Worm (Caenorhabditis elegans) whole organism, early embryonic: Measurements from ENCODE around the gene max-2.
"Not testable (repeated sequence)": the region's sequence is repeated elsewhere in the genome, so short reads cannot be mapped to it uniquely, and the experiment has no call there.

Experiments used
- B0310.2 ChIP-seq: sonication (generic microtip); optimal IDR thresholded peaks from 2 replicates; lab custom pipeline; 2016; ENCODE audit warnings: mild to moderate bottlenecking, missing genetic modification characterization, missing compliant biosample characterization
- F13C5.2 ChIP-seq: sonication (generic microtip); optimal IDR thresholded peaks from 2 replicates; lab custom pipeline; 2017; ENCODE audit warnings: mild to moderate bottlenecking, missing genetic modification characterization, inconsistent platforms, missing compliant biosample characterization
- aly-1 ChIP-seq: sonication (generic microtip); optimal IDR thresholded peaks from 2 replicates; lab custom pipeline; 2016; ENCODE audit warnings: missing genetic modification characterization, missing compliant biosample characterization
- ama-1 ChIP-seq: fragments of 150-350 bp; optimal IDR thresholded peaks from 2 replicates; lab custom pipeline; 2014
- ceh-13 ChIP-seq: fragments of 200-800 bp; sonication (Bioruptor generic); optimal IDR thresholded peaks from 2 replicates; lab custom pipeline; 2018; ENCODE audit warnings: mild to moderate bottlenecking, missing genetic modification characterization, missing compliant biosample characterization
- ceh-36 ChIP-seq: sonication (generic microtip); optimal IDR thresholded peaks from 2 replicates; lab custom pipeline; 2016; ENCODE audit warnings: missing genetic modification characterization, inconsistent platforms, missing compliant biosample characterization
- ets-7 ChIP-seq: sonication (generic microtip); optimal IDR thresholded peaks from 2 replicates; lab custom pipeline; 2016; ENCODE audit warnings: missing genotype, missing genetic modification characterization, missing compliant biosample characterization
- flt-1 ChIP-seq: fragments of 200-800 bp; sonication (Bioruptor generic); IDR thresholded peaks from 2 replicates; pipeline ENCODE4 v1.3.6; 2022; ENCODE audit warnings: missing genetic modification characterization, missing compliant biosample characterization
- hmbx-1 ChIP-seq: sonication (generic microtip); optimal IDR thresholded peaks from 2 replicates; lab custom pipeline; 2016; ENCODE audit warnings: mild to moderate bottlenecking, missing genetic modification characterization, missing compliant biosample characterization
- hmg-4 ChIP-seq: fragments of 200-800 bp; sonication (Bioruptor generic); optimal IDR thresholded peaks from 2 replicates; lab custom pipeline; 2018; ENCODE audit warnings: mild to moderate bottlenecking, missing genetic modification characterization, missing compliant biosample characterization
- hnd-1 ChIP-seq: sonication (generic microtip); optimal IDR thresholded peaks from 2 replicates; lab custom pipeline; 2016; ENCODE audit warnings: missing genetic modification characterization, missing compliant biosample characterization
- pes-1 ChIP-seq: fragments of 200-800 bp; sonication (Bioruptor generic); IDR thresholded peaks from 2 replicates; pipeline ENCODE4 v1.3.6; 2022; ENCODE audit warnings: missing genetic modification reagents, missing genetic modification characterization, missing compliant biosample characterization
- scrt-1 ChIP-seq: fragments of 200-800 bp; sonication (Bioruptor generic); IDR thresholded peaks from 2 replicates; pipeline ENCODE4 v1.3.6; 2022; ENCODE audit warnings: missing genetic modification characterization, missing compliant biosample characterization
- sea-1 ChIP-seq: fragments of 200-800 bp; sonication (Bioruptor generic); conservative IDR thresholded peaks from 2 replicates; pipeline ENCODE4 v1.3.6; 2022; ENCODE audit warnings: missing genetic modification characterization, missing compliant biosample characterization
- tbx-11 ChIP-seq: fragments of 200-800 bp; sonication (Bioruptor generic); IDR thresholded peaks from 2 replicates; pipeline ENCODE4 v1.3.6; 2022; ENCODE audit warnings: missing genetic modification characterization, missing compliant biosample characterization
- tbx-37 ChIP-seq: fragments of 200-800 bp; sonication (Bioruptor generic); conservative IDR thresholded peaks from 2 replicates; pipeline ENCODE4 v1.3.6; 2022; ENCODE audit warnings: missing genetic modification reagents, missing genetic modification characterization, missing compliant biosample characterization
- tra-4 ChIP-seq: sonication (generic microtip); optimal IDR thresholded peaks from 2 replicates; lab custom pipeline; 2017; ENCODE audit warnings: missing genetic modification characterization, missing compliant biosample characterization

Gene max-2

DNA sequence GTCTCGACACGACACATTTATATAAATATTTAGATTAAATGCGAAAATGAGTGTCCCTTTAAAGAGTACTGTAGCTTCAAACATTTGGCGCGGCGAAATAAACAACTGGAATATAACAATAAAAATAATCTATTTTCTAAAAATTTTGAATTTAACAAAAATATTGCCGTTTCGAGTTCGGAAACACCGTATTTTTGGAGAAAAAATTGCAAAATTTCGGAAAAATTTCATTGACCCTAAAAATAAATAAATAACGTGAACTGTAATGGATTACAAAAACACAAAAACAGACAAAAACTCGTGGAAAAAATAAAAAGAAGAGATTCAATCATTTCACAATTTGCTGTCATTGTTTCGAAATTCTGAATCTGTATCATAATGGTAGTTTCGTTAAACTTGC, 22.0 kb upstream of the max-2 start, which contains the start of gene F42G4.2:
Gene F42G4.2 (plus strand): TSS at position 301 of the 400 bp plus-strand sequence.
- TF ChIP-seq aly-1; pes-1 (GFP tag; lab: Robert Waterston, UW); ets-7 (tag; lab: Kevin White, UChicago): not testable (repeated sequence)

DNA sequence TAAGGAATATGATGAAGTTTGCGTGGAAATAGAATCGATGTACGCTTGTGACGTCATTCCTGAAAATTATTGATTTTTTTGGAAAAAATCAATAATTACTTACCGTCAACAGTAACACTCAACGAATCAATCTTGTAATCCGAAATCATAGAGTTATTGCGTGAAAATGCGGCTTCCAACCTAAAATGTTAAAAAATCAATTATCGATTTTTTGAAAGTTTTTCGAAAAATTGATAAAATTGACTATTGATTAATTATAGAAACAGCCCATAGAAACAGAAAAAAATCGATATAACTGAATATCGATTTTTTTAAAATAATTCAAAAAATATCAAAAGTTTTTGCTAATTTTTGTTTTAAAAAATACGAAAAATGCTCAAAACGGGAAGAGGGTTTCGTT, 21.5 kb upstream of the max-2 start, which contains the start of gene F42G4.7:
Gene F42G4.7 (minus strand): TSS at position 185 of the 400 bp plus-strand sequence.
- TF ChIP-seq ets-7 (tag; lab: Kevin White, UChicago); ama-1 (lab: Kevin White, UChicago); hmbx-1 (tag; lab: Kevin White, UChicago): not testable (repeated sequence)

DNA sequence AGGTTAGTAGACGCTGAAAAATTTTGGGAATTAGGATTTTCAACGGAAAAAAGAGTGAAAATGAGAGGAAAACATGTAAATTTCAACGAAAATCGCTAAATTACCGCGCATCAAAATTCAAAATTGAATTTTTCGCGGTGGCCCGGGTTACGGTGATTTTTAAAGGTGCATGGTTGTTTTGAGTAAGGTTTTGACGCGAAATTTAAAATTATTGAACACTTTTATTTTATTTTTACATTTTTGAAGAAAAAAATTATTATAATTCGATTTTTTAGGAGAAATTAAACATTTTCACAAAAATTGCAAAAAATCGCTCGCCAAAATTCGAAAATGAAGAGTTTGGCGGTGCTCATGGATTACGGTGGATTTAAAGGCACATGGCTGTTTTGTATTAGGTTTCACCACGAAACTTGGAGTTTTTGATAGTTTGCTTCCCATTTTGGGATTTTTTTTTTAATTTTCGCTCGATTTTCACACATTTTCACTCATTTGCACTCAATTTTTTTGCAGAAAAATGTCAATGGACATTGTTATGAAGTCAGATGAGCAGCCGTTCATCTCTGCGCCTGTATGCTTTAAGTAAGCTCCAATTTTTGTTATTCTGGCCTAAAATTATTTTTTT, 17.9 kb upstream of the max-2 start, which contains the start of gene puf-6:
Gene puf-6 (minus strand): TSS at position 13 of the 622 bp plus-strand sequence.
- not testable (repeated sequence) for TF ChIP-seq tra-4, hnd-1, F13C5.2 (tag; lab: Kevin White, UChicago)

DNA sequence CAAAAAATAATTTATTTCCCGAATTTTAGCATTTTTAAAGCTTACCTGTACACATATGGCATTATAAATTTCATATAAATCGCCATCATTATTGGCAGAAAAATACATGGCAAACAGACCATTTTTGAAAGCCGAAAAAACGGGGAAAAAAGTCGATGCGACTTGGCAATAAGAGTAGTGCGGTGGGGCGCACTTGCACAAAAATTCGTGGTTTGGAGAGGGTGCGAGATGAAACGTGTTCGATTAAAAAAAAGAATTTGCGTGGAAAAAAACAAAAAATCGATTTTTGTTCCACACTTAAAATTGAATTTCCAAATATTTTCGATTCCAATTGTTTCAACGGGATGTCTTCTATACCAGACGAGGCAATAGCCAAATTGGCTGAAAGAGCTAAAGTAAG, 11.1 kb upstream of the max-2 start, which contains the start of gene F18A11.3:
Gene F18A11.3 (minus strand): TSS at position 125 of the 400 bp plus-strand sequence.
- TF ChIP-seq tra-4 (tag; lab: Kevin White, UChicago) (no peak), F13C5.2 (tag; lab: Kevin White, UChicago) (no peak), sea-1 (GFP tag; lab: Robert Waterston, UW) (no peak), tbx-11 (GFP tag; lab: Robert Waterston, UW) (no peak), hmg-4 (GFP tag; lab: Kevin White, UChicago) (no peak), ceh-13 (no peak)

DNA sequence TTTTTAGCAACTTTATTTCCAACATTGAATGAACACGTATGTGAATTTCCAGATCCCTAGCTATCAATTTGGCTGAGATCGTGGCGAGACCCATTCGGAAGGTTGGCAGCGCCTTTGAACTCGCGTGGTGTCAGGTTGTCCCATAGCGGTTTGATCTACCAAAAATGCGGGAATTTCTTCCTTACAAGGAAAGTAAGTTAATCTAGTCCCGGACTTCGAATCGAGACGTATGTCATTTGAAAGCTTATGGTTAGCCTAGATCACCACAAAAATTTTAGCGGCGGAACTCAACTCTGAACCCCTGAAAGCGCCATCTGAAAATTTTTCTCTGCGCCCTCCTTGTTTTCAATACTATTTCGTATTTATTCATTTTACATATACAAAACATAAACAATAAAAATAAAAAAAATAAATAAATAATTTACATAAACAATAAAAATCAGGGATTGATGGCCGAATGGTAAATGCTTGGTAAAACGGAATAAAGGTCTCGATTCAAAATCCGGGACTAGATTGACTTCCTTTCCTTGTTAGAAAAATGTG, 6.1 kb upstream of the max-2 start, which contains the start of gene F18A11.2:
Gene F18A11.2 (plus strand): TSS at position 51 of the 543 bp plus-strand sequence.
- not testable (repeated sequence) for TF ChIP-seq ceh-13; hnd-1 (tag; lab: Kevin White, UChicago); ceh-36 (tag; lab: Kevin White, UChicago)

DNA sequence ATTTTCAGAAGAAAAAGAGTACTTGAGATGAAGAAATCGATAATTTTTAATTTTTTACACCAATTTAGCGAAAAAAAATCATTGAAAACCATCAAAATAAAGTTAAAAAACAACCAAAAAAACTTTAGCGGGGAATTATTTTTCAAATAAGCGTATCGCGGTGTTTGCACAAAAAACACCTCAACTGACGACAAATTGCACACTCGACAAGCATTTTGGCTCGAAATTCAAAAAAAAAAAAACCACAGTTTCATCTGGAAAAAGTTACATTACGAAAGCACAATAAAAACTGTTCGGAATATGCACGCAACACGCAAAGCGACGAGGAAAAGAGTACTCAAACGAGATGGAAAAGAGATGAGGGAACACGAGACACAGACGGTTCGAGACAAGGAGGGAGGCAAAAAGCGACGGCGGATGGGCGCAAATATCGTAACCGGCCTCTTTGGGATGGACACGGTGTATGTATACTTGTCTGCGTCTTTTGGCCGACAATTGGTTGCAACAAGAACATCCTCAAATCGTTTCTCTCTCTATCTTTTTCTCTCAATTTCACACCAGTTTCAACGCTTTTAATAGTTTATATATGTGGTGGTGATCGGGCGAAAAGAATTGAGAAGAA, 5.0 kb upstream of the max-2 start:
- TF ChIP-seq F13C5.2 (tag; lab: Kevin White, UChicago), result no peak
- TF ChIP-seq ama-1 (lab: Kevin White, UChicago), result no peak

DNA sequence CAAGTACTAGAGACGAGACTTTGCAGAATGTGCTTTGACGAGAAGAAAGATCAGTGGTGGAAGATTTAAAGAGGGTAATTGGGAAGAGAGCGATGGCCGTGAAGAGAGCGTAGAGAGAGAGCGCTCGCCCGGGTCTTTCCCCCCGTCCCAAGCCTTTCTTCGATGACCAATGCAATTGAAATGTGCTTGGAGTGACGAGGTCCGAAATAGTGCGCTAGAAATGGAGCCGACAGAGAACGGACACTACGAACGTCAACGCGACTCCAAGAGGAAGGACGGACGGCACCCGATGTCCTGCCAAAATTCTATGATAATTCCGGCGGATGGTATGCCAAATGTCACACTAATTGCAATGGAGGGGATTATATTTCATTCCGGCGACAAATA, 4.4 kb upstream of the max-2 start:
- TF ChIP-seq ama-1 (lab: Kevin White, UChicago) (no peak), hmg-4 (GFP tag; lab: Kevin White, UChicago) (no peak), flt-1 (no peak), B0310.2 (tag; lab: Kevin White, UChicago) (no peak), ceh-36 (tag; lab: Kevin White, UChicago) (no peak), aly-1 (no peak), tbx-37 (GFP tag; lab: Robert Waterston, UW) (no peak), scrt-1 (no peak), pes-1 (GFP tag; lab: Robert Waterston, UW) (no peak), tbx-11 (GFP tag; lab: Robert Waterston, UW) (no peak), ceh-13 (no peak), hmbx-1 (tag; lab: Kevin White, UChicago) (no peak), F13C5.2 (tag; lab: Kevin White, UChicago) (no peak), tra-4 (tag; lab: Kevin White, UChicago) (no peak)

DNA sequence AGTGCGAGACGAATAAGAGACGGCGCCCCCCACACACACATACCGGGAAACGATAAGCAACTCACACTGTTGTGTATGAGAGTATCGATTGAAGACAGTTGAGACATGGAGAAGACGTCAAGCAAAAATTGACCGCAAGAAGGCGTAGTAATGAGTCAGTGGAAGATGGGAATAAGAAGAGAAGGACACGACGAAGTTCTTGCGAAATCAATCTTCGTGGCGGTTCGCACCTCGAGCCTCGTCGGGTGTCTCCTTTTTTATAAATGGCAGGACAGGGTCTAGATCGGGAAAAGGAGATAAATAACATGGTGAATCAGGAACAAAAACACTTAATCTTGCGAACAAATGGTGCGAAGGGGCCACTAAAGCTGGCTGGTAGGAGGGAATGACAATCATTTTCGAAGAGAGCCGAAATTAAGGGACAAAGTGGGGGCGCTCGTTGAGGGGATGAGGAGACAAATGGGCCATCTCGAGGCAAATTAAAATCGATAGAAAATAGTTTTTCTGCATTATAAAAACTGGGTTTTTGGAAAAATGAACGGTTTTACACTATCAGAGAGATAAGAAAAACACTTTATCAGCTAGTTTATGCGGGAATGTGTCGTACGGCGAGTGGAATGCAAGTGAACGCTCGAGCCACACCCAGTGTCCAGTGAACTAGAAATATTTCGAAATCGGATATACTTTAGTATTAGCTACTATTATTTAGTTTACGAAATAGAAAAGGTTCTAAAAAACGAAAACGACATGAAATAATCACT, 3.8 kb upstream of the max-2 start:
- no peak for TF ChIP-seq F13C5.2 (tag; lab: Kevin White, UChicago)
- TF ChIP-seq hmg-4 (GFP tag; lab: Kevin White, UChicago), result no peak
- no peak for TF ChIP-seq ceh-13
- TF ChIP-seq B0310.2 (tag; lab: Kevin White, UChicago), result no peak
- TF ChIP-seq hmbx-1 (tag; lab: Kevin White, UChicago), result no peak
- TF ChIP-seq aly-1, result no peak
- TF ChIP-seq tbx-37 (GFP tag; lab: Robert Waterston, UW), result no peak
- TF ChIP-seq ceh-36 (tag; lab: Kevin White, UChicago), result no peak
- TF ChIP-seq sea-1 (GFP tag; lab: Robert Waterston, UW), result no peak
- TF ChIP-seq ama-1 (lab: Kevin White, UChicago), result no peak
- no peak for TF ChIP-seq flt-1
- TF ChIP-seq tra-4 (tag; lab: Kevin White, UChicago), result no peak
- TF ChIP-seq pes-1 (GFP tag; lab: Robert Waterston, UW), result no peak
- no peak for TF ChIP-seq ets-7 (tag; lab: Kevin White, UChicago)
- TF ChIP-seq scrt-1, result no peak
